Worm (Caenorhabditis elegans) whole organism, mixed stage, embryonic: ENCODE results near the gene C18A3.10.
"Not testable (repeated sequence)": the region's sequence is repeated elsewhere in the genome, so short reads cannot be mapped to it uniquely, and the experiment has no call there.

Source experiments
- M03D4.4 ChIP-seq: sonication (generic microtip); optimal IDR thresholded peaks from 2 replicates; lab custom pipeline; 2017; ENCODE audit warnings: mild to moderate bottlenecking, missing genetic modification characterization, missing compliant biosample characterization
- bed-3 ChIP-seq: fragments of 200-800 bp; sonication (Bioruptor generic); optimal IDR thresholded peaks from 3 replicates; lab custom pipeline; 2018; ENCODE audit warnings: mild to moderate bottlenecking, missing genetic modification characterization, moderate library complexity, missing compliant biosample characterization
- ces-1 ChIP-seq: fragments of 150-350 bp; optimal IDR thresholded peaks from 2 replicates; lab custom pipeline; 2014; ENCODE audit warnings: missing biosample characterization, missing genetic modification reagents, missing genetic modification characterization
- drap-1 ChIP-seq: fragments of 200-800 bp; sonication (Bioruptor generic); optimal IDR thresholded peaks from 3 replicates; lab custom pipeline; 2018; ENCODE audit warnings: mild to moderate bottlenecking, missing genetic modification characterization, missing compliant biosample characterization
- lin-32 ChIP-seq: fragments of 200-800 bp; sonication (Bioruptor generic); optimal IDR thresholded peaks from 2 replicates; lab custom pipeline; 2018; ENCODE audit warnings: mild to moderate bottlenecking, missing genetic modification characterization, missing compliant biosample characterization
- nhr-2 ChIP-seq: fragments of 150-350 bp; optimal IDR thresholded peaks from 2 replicates; lab custom pipeline; 2014; ENCODE audit warnings: missing biosample characterization, missing genetic modification characterization
- nhr-237 ChIP-seq: fragments of 150-350 bp; optimal IDR thresholded peaks from 2 replicates; lab custom pipeline; 2014; ENCODE audit warnings: missing biosample characterization, missing genetic modification characterization
- pha-4 ChIP-seq: fragments of 150-350 bp; optimal IDR thresholded peaks from 2 replicates; lab custom pipeline; 2018; ENCODE audit warnings: missing biosample characterization, missing genetic modification reagents, missing genetic modification characterization
- unc-62 ChIP-seq: fragments of 150-350 bp; optimal IDR thresholded peaks from 2 replicates; lab custom pipeline; 2014; ENCODE audit warnings: missing biosample characterization, missing genetic modification reagents, missing genetic modification characterization

DNA sequence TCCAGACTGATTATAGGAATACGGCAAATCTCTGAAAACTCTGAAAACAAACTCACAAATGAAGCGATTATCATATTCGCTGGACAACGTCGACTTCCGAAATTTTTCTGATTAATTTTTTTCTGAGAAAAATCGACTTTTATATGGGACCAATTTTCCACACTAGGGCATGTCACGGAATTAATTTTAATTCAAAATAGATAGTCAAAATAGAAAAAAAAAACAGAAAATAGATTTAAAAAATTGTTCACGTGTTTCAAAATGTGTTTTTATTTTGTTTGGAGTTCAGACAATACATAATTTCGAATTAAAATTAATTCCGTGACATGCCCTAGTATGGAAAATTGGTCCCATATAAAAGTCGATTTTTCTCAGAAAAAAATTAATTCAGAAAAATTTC is 42.0 kb upstream of the C18A3.10 start, which contains the start of the genes F10C1.3 and F10C1.23:
- not testable (repeated sequence) for TF ChIP-seq drap-1 (GFP tag; lab: Kevin White, UChicago); nhr-2; pha-4 (tag; lab: Kevin White, UChicago); ces-1; lin-32 (GFP tag; lab: Kevin White, UChicago); M03D4.4 (tag; lab: Kevin White, UChicago); nhr-237; unc-62 (GFP tag; lab: Kevin White, UChicago); bed-3
